Worm (Caenorhabditis elegans) whole organism, L3 larva: ENCODE measurements around the gene C34C12.6.

Experiments
- aly-2 ChIP-seq: fragments of 150-350 bp; optimal IDR thresholded peaks from 2 replicates; lab custom pipeline; 2014; ENCODE audit warnings: missing biosample characterization, missing genetic modification characterization
- lin-15B ChIP-seq: fragments of 150-350 bp; optimal IDR thresholded peaks from 2 replicates; lab custom pipeline; 2014; ENCODE audit warnings: missing biosample characterization, missing genetic modification characterization
- nhr-77 ChIP-seq: fragments of 150-350 bp; optimal IDR thresholded peaks from 2 replicates; lab custom pipeline; 2014; ENCODE audit warnings: missing biosample characterization, missing genetic modification characterization
- skn-1 ChIP-seq: fragments of 150-350 bp; optimal IDR thresholded peaks from 2 replicates; lab custom pipeline; 2014; ENCODE audit warnings: missing biosample characterization, missing genetic modification characterization
- zag-1 ChIP-seq: fragments of 150-350 bp; optimal IDR thresholded peaks from 2 replicates; lab custom pipeline; 2014; ENCODE audit warnings: missing biosample characterization, missing genetic modification characterization
- ztf-4 ChIP-seq: fragments of 150-350 bp; optimal IDR thresholded peaks from 2 replicates; lab custom pipeline; 2014; ENCODE audit warnings: missing biosample characterization, missing genetic modification characterization

DNA sequence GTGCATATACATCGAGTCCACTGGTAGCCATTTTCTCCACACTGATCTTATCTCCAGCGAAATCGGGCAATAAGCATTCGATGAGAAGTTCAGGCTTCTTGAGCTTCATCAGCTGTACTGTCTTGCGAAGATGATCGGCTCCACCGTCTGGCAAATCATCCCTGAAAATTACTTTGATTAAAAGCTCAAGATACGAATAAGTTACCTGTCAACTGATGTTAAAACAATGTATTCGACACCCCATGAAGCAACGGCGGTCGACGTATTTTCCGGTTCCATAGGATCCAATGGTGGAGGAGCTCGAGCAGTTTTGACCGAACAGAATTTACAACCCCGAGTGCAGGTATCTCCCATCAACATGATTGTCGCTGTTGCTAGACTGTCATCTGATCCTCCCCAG is 21.8 kb downstream of the C34C12.6 start:
- TF ChIP-seq aly-2 (tag; lab: Kevin White, UChicago), result no peak
- no peak for TF ChIP-seq skn-1
- TF ChIP-seq lin-15B, result no peak
- no peak for TF ChIP-seq ztf-4 (tag; lab: Kevin White, UChicago)
- no peak for TF ChIP-seq zag-1 (tag; lab: Kevin White, UChicago)
- TF ChIP-seq nhr-77 (tag; lab: Kevin White, UChicago), result no peak
